Worm (Caenorhabditis elegans): ENCODE data around the gene vha-13.
A peak's percentile ranks its signal among the peaks of the same experiment; 100 is the strongest.

vha-13 gene

ce11 chrV:14350498-14350897 lies 1.0 kb upstream of the vha-13 start:
- TF ChIP-seq hmg-4 (GFP tag; optimal IDR thresholded peaks at IDR 0.05) (no peak), flt-1 (GFP tag; IDR thresholded peaks at IDR 0.05) (no peak), pes-1 (GFP tag; IDR thresholded peaks at IDR 0.05) (no peak), F13C5.2 (tag; optimal IDR thresholded peaks at IDR 0.05) (no peak), hmbx-1 (tag; optimal IDR thresholded peaks at IDR 0.05) (no peak), ceh-13 (GFP tag; optimal IDR thresholded peaks at IDR 0.05) (no peak), tbx-11 (GFP tag; IDR thresholded peaks at IDR 0.05) (no peak), ets-7 (tag; optimal IDR thresholded peaks at IDR 0.05) (no peak), tra-4 (tag; optimal IDR thresholded peaks at IDR 0.05) (no peak), scrt-1 (GFP tag; IDR thresholded peaks at IDR 0.05) (no peak), hnd-1 (tag; optimal IDR thresholded peaks at IDR 0.05) (no peak), B0310.2 (tag; optimal IDR thresholded peaks at IDR 0.05) (no peak), sea-1 (GFP tag; conservative IDR thresholded peaks at IDR 0.05) (no peak), aly-1 (tag; optimal IDR thresholded peaks at IDR 0.05) (no peak), ama-1 (optimal IDR thresholded peaks at IDR 0.05) (no peak), ceh-36 (tag; optimal IDR thresholded peaks at IDR 0.05) (no peak), tbx-37 (GFP tag; conservative IDR thresholded peaks at IDR 0.05) (no peak)

ce11 chrV:14350949-14351348 lies 560 bp upstream of the vha-13 start:
- peak; percentile 7 for TF ChIP-seq F13C5.2 (tag; optimal IDR thresholded peaks at IDR 0.05)
- no peak for TF ChIP-seq B0310.2 (tag; optimal IDR thresholded peaks at IDR 0.05)
- TF ChIP-seq hmg-4 (GFP tag; optimal IDR thresholded peaks at IDR 0.05), result peak; percentile 34
- TF ChIP-seq sea-1 (GFP tag; conservative IDR thresholded peaks at IDR 0.05), result 0 out of 2 replicates have a peak, but pooled peaks have one; percentile 21
- no peak for TF ChIP-seq ama-1 (optimal IDR thresholded peaks at IDR 0.05)
- no peak for TF ChIP-seq tbx-37 (GFP tag; conservative IDR thresholded peaks at IDR 0.05)

ce11 chrV:14352032-14352431 lies 523 bp downstream of the vha-13 start:
- no peak for TF ChIP-seq flt-1 (GFP tag; IDR thresholded peaks at IDR 0.05)
- no peak for TF ChIP-seq B0310.2 (tag; optimal IDR thresholded peaks at IDR 0.05)
- TF ChIP-seq hmg-4 (GFP tag; optimal IDR thresholded peaks at IDR 0.05), result no peak
- TF ChIP-seq aly-1 (tag; optimal IDR thresholded peaks at IDR 0.05), result no peak
- TF ChIP-seq hnd-1 (tag; optimal IDR thresholded peaks at IDR 0.05), result no peak
- no peak for TF ChIP-seq ama-1 (optimal IDR thresholded peaks at IDR 0.05)
- TF ChIP-seq pes-1 (GFP tag; IDR thresholded peaks at IDR 0.05), result no peak
- no peak for TF ChIP-seq ceh-36 (tag; optimal IDR thresholded peaks at IDR 0.05)
- no peak for TF ChIP-seq F13C5.2 (tag; optimal IDR thresholded peaks at IDR 0.05)
- no peak for TF ChIP-seq ceh-13 (GFP tag; optimal IDR thresholded peaks at IDR 0.05)
- no peak for TF ChIP-seq ets-7 (tag; optimal IDR thresholded peaks at IDR 0.05)
- TF ChIP-seq tra-4 (tag; optimal IDR thresholded peaks at IDR 0.05), result no peak
- no peak for TF ChIP-seq tbx-37 (GFP tag; conservative IDR thresholded peaks at IDR 0.05)
- no peak for TF ChIP-seq tbx-11 (GFP tag; IDR thresholded peaks at IDR 0.05)
- TF ChIP-seq hmbx-1 (tag; optimal IDR thresholded peaks at IDR 0.05), result no peak

- TF ChIP-seq hmg-4 (GFP tag; optimal IDR thresholded peaks at IDR 0.05) (no peak), ama-1 (optimal IDR thresholded peaks at IDR 0.05) (peak; percentile 52), aly-1 (tag; optimal IDR thresholded peaks at IDR 0.05) (peak; percentile 9), hmbx-1 (tag; optimal IDR thresholded peaks at IDR 0.05) (no peak), B0310.2 (tag; optimal IDR thresholded peaks at IDR 0.05) (no peak), hnd-1 (tag; optimal IDR thresholded peaks at IDR 0.05) (no peak)
Observed at ce11 chrV:14354258-14354877, 2.9 kb downstream of the vha-13 start, which contains the start of gene Y49A3A.3. Gene Y49A3A.3 (plus strand): TSS chrV:14354410.

ce11 chrV:14355738-14356368 lies 4.3 kb downstream of the vha-13 start, which contains the start of gene cyn-1:
Gene cyn-1 (plus strand): TSS chrV:14356076.
- 0 out of 2 replicates have a peak, but pooled peaks have one; percentile 36 for TF ChIP-seq pes-1 (GFP tag; IDR thresholded peaks at IDR 0.05)
- peak; percentile 61 for TF ChIP-seq F13C5.2 (tag; optimal IDR thresholded peaks at IDR 0.05)
- TF ChIP-seq tra-4 (tag; optimal IDR thresholded peaks at IDR 0.05), result no peak
- TF ChIP-seq scrt-1 (GFP tag; IDR thresholded peaks at IDR 0.05), result no peak

ce11 chrV:14358577-14358976 lies 7.1 kb downstream of the vha-13 start, which contains the start of gene Y49A3A.4:
Gene Y49A3A.4 (minus strand): TSS chrV:14358890.
- TF ChIP-seq ets-7 (tag; optimal IDR thresholded peaks at IDR 0.05) (no peak), hnd-1 (tag; optimal IDR thresholded peaks at IDR 0.05) (no peak), tra-4 (tag; optimal IDR thresholded peaks at IDR 0.05) (no peak), ceh-36 (tag; optimal IDR thresholded peaks at IDR 0.05) (no peak), ama-1 (optimal IDR thresholded peaks at IDR 0.05) (no peak), tbx-37 (GFP tag; conservative IDR thresholded peaks at IDR 0.05) (no peak), hmbx-1 (tag; optimal IDR thresholded peaks at IDR 0.05) (no peak), F13C5.2 (tag; optimal IDR thresholded peaks at IDR 0.05) (no peak), flt-1 (GFP tag; IDR thresholded peaks at IDR 0.05) (no peak), B0310.2 (tag; optimal IDR thresholded peaks at IDR 0.05) (no peak), pes-1 (GFP tag; IDR thresholded peaks at IDR 0.05) (no peak), ceh-13 (GFP tag; optimal IDR thresholded peaks at IDR 0.05) (no peak), sea-1 (GFP tag; conservative IDR thresholded peaks at IDR 0.05) (no peak), tbx-11 (GFP tag; IDR thresholded peaks at IDR 0.05) (no peak), hmg-4 (GFP tag; optimal IDR thresholded peaks at IDR 0.05) (no peak), scrt-1 (GFP tag; IDR thresholded peaks at IDR 0.05) (no peak), aly-1 (tag; optimal IDR thresholded peaks at IDR 0.05) (no peak)

ce11 chrV:14361973-14362372 lies 10.5 kb downstream of the vha-13 start:
- no peak for TF ChIP-seq tbx-11 (GFP tag; IDR thresholded peaks at IDR 0.05)
- no peak for TF ChIP-seq ceh-13 (GFP tag; optimal IDR thresholded peaks at IDR 0.05)
- no peak for TF ChIP-seq tra-4 (tag; optimal IDR thresholded peaks at IDR 0.05)
- no peak for TF ChIP-seq B0310.2 (tag; optimal IDR thresholded peaks at IDR 0.05)
- TF ChIP-seq F13C5.2 (tag; optimal IDR thresholded peaks at IDR 0.05), result no peak
- no peak for TF ChIP-seq scrt-1 (GFP tag; IDR thresholded peaks at IDR 0.05)
- TF ChIP-seq hmg-4 (GFP tag; optimal IDR thresholded peaks at IDR 0.05), result no peak
- no peak for TF ChIP-seq ets-7 (tag; optimal IDR thresholded peaks at IDR 0.05)
- TF ChIP-seq flt-1 (GFP tag; IDR thresholded peaks at IDR 0.05), result no peak
- no peak for TF ChIP-seq aly-1 (tag; optimal IDR thresholded peaks at IDR 0.05)
- no peak for TF ChIP-seq hnd-1 (tag; optimal IDR thresholded peaks at IDR 0.05)
- no peak for TF ChIP-seq hmbx-1 (tag; optimal IDR thresholded peaks at IDR 0.05)
- no peak for TF ChIP-seq tbx-37 (GFP tag; conservative IDR thresholded peaks at IDR 0.05)
- TF ChIP-seq pes-1 (GFP tag; IDR thresholded peaks at IDR 0.05), result no peak
- no peak for TF ChIP-seq ama-1 (optimal IDR thresholded peaks at IDR 0.05)
- no peak for TF ChIP-seq ceh-36 (tag; optimal IDR thresholded peaks at IDR 0.05)
- no peak for TF ChIP-seq sea-1 (GFP tag; conservative IDR thresholded peaks at IDR 0.05)

Measured in whole organism, early embryonic.